Worm (Caenorhabditis elegans): ENCODE measurements around the gene bcl-7.

Gene bcl-7

ce11 chrIII:5961560-5961959 is 35.7 kb downstream of the bcl-7 start:
- TF ChIP-seq lin-1 (GFP tag; IDR thresholded peaks at IDR 0.05) (no peak), daf-8 (GFP tag; IDR thresholded peaks at IDR 0.05) (no peak), mdl-1 (tag; optimal IDR thresholded peaks at IDR 0.05) (no peak), aha-1 (tag) (peak; percentile 96)

- TF ChIP-seq pqm-1 (tag; optimal IDR thresholded peaks at IDR 0.05) (peak; percentile 70), dmd-6 (GFP tag; IDR thresholded peaks at IDR 0.05) (peak; percentile 41; the same call in 1 of the 2 replicates), mxl-3 (GFP tag; optimal IDR thresholded peaks at IDR 0.05) (peak; percentile 76), nhr-28 (tag; optimal IDR thresholded peaks at IDR 0.05) (peak; percentile 40), hlh-11 (tag; optimal IDR thresholded peaks at IDR 0.05) (peak; percentile 48), hlh-30 (tag; optimal IDR thresholded peaks at IDR 0.05; ENCODE audit: insufficient read depth) (peak; percentile 7), daf-8 (GFP tag; IDR thresholded peaks at IDR 0.05) (no peak), php-3 (GFP tag; IDR thresholded peaks at IDR 0.05) (no peak), unc-62 (GFP tag; optimal IDR thresholded peaks at IDR 0.05 in 1 of 2) (peak in 1 of 2 experiments; percentile 63), unc-62 (tag; optimal IDR thresholded peaks at IDR 0.05) (no peak), gei-8 (GFP tag; optimal IDR thresholded peaks at IDR 0.05) (no peak)
Observed at ce11 chrIII:5964058-5964632, 38.3 kb downstream of the bcl-7 start.

ce11 chrIII:5965368-5965767 is 39.5 kb downstream of the bcl-7 start:
- TF ChIP-seq unc-62 (GFP tag; optimal IDR thresholded peaks at IDR 0.05 in 1 of 2) = peak in 1 of 2 experiments; percentile 10
- TF ChIP-seq unc-62 (tag; optimal IDR thresholded peaks at IDR 0.05) = no peak
- no peak for TF ChIP-seq zfp-2 (tag; optimal IDR thresholded peaks at IDR 0.05)

- TF ChIP-seq hlh-11 (tag; optimal IDR thresholded peaks at IDR 0.05) (peak; percentile 16), unc-62 (GFP tag; optimal IDR thresholded peaks at IDR 0.05 in 1 of 2) (peak in 1 of 2 experiments; percentile 51), unc-62 (tag; optimal IDR thresholded peaks at IDR 0.05) (no peak), F26F4.8 (GFP tag; conservative IDR thresholded peaks at IDR 0.05) (no peak), rbr-2 (tag; optimal IDR thresholded peaks at IDR 0.05) (no peak), nhr-111 (GFP tag; optimal IDR thresholded peaks at IDR 0.05) (no peak), F49E8.2 (tag; optimal IDR thresholded peaks at IDR 0.05; ENCODE audit: borderline replicate concordance) (no peak), set-16 (GFP tag; IDR thresholded peaks at IDR 0.05) (no peak), nhr-28 (tag; optimal IDR thresholded peaks at IDR 0.05) (peak; percentile 61), daf-19 (GFP tag; conservative IDR thresholded peaks at IDR 0.05) (no peak), lsy-2 (tag; optimal IDR thresholded peaks at IDR 0.05) (no peak), pha-4 (GFP tag; IDR thresholded peaks at IDR 0.05) (no peak), pha-4 (tag; optimal IDR thresholded peaks at IDR 0.05) (no peak), lin-1 (GFP tag; IDR thresholded peaks at IDR 0.05) (no peak), dve-1 (tag; optimal IDR thresholded peaks at IDR 0.05; ENCODE audit: insufficient read depth) (peak; percentile 4), daf-16 (GFP tag; optimal IDR thresholded peaks at IDR 0.05) (no peak), daf-16 (tag; optimal IDR thresholded peaks at IDR 0.05) (peak; percentile 96), ces-1 (GFP tag; optimal IDR thresholded peaks at IDR 0.05) (no peak), aha-1 (tag) (no peak), daf-12 (tag; optimal IDR thresholded peaks at IDR 0.05) (no peak), F10B5.3 (tag; optimal IDR thresholded peaks at IDR 0.05) (no peak), dmd-9 (GFP tag; IDR thresholded peaks at IDR 0.05) (no peak), pqm-1 (tag; optimal IDR thresholded peaks at IDR 0.05) (peak; percentile 79), cey-2 (tag; optimal IDR thresholded peaks at IDR 0.05; ENCODE audit: borderline replicate concordance, insufficient read depth) (no peak), mxl-3 (GFP tag; optimal IDR thresholded peaks at IDR 0.05) (no peak), dmd-6 (GFP tag; IDR thresholded peaks at IDR 0.05) (peak; percentile 23; the same call in 1 of the 2 replicates), ceh-44 (GFP tag; IDR thresholded peaks at IDR 0.05) (no peak), R02D3.7 (tag; optimal IDR thresholded peaks at IDR 0.05) (no peak), mep-1 (tag; optimal IDR thresholded peaks at IDR 0.05) (no peak), duxl-1 (tag; optimal IDR thresholded peaks at IDR 0.05; ENCODE audit: poor library complexity) (no peak), dpl-1 (GFP tag; optimal IDR thresholded peaks at IDR 0.05) (no peak)
Observed at ce11 chrIII:5965839-5966463, 40.1 kb downstream of the bcl-7 start, which contains the start of gene dct-6. dct-6 (plus strand) TSS chrIII:5966413.

Measured in whole organism, L4 larva.